Fruit fly (Drosophila melanogaster): Measurements from ENCODE around the gene CG3558.

The CG3558 gene

DNA sequence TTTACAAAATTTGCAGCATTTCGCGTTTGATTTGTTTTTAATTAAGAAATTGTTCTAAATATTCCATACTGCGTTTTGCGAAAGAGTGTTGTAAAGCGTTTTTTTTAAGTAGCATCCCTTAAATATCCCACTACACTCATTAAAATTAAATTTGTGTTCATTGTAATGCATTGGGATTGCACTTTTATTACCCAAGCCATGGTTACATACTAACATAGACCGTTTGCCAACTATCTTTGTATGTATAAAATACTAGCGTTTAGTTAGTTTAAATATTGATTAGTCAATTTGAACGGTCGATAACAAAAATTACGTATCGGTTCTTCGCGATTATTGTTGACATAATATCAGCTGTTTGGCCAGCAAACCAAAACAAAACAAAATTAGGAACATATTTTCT lies 47.1 kb downstream of the CG3558 start, which contains the start of the genes cnir and CG17221 (continued):
- TF ChIP-seq NfI (GFP tag; optimal IDR thresholded peaks at IDR 0.05) (peak; percentile 74), CG17568 (GFP tag; optimal IDR thresholded peaks at IDR 0.05) (no peak), peb (GFP tag; IDR thresholded peaks at IDR 0.05) (no peak), Nf-YB (GFP tag; optimal IDR thresholded peaks at IDR 0.05) (no peak)

DNA sequence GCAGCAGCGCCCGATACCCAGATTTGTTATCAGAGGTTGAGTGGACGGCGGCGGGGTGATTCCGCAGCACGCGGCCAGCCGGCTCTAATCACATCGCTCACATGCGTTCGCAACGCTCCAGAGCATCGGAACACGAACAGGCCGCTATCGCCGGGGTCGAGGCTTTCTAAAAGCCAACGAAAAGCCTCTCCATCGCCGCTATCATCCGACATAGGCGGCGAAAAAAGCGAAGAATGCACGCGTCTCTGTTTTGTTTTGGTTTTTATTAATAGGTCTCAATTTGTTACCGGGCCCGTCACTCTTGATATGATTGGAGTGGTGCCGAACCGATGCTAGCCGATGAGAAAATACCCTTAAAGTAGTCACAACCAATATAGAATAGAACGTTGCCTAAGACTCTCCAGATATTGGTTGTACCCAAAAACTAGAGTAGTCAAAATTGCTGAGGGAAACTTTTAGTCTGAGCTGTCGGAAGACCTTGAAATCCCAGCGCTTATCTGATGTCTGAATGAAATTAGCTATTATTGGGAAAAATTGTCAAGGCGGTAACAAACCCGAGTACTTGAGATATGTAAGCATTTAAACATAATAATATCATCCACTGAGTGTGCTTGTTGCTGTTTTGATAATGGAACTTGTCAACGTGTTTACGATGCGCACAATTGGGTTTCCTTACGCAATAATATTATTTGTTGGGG lies 49.4 kb downstream of the CG3558 start, which contains the start of gene CG17261:
CG17261 (plus strand) TSS at position 634 of the 698 bp plus-strand sequence.
- TF ChIP-seq Fer3 (tag; optimal IDR thresholded peaks at IDR 0.05) = peak; percentile 44
- no peak for TF ChIP-seq bbx (GFP tag; IDR thresholded peaks at IDR 0.05; ENCODE audit: partially characterized antibody)
- peak; percentile 37 for TF ChIP-seq HLH54F (GFP tag; optimal IDR thresholded peaks at IDR 0.05)
- peak; percentile 31 for TF ChIP-seq CG18011 (GFP tag; optimal IDR thresholded peaks at IDR 0.05)
- TF ChIP-seq CG9437 (GFP tag; optimal IDR thresholded peaks at IDR 0.05) = no peak
- TF ChIP-seq ken (GFP tag; IDR thresholded peaks at IDR 0.05) = 0 out of 3 replicates have a peak, but pooled peaks have one; percentile 29
- peak; percentile 49; the same call in 1 of the 2 replicates for TF ChIP-seq rib (GFP tag; IDR thresholded peaks at IDR 0.05)
- TF ChIP-seq CG12071 (GFP tag; optimal IDR thresholded peaks at IDR 0.05) = peak; percentile 23
- peak; percentile 55 for TF ChIP-seq CG15269 (tag; optimal IDR thresholded peaks at IDR 0.05)
- 0 out of 2 replicates have a peak, but pooled peaks have one; percentile 15 for TF ChIP-seq bowl (GFP tag; IDR thresholded peaks at IDR 0.05)
- no peak for TF ChIP-seq CG2129 (GFP tag; IDR thresholded peaks at IDR 0.05; ENCODE audit: partially characterized antibody)
- TF ChIP-seq C15 (GFP tag; IDR thresholded peaks at IDR 0.05) = no peak
- TF ChIP-seq org-1 (GFP tag; optimal IDR thresholded peaks at IDR 0.05) = peak; percentile 4
- peak; percentile 99 for TF ChIP-seq cwo (GFP tag; optimal IDR thresholded peaks at IDR 0.05)
- TF ChIP-seq ash1 (GFP tag; optimal IDR thresholded peaks at IDR 0.05) = no peak
- TF ChIP-seq dysf (GFP tag; IDR thresholded peaks at IDR 0.05) = peak; percentile 57; the same call in 2 of the 3 replicates
- TF ChIP-seq Rfx (GFP tag; IDR thresholded peaks at IDR 0.05) = peak; percentile 78
- TF ChIP-seq row (GFP tag; IDR thresholded peaks at IDR 0.05) = peak; percentile 89
- peak; percentile 22 for TF ChIP-seq kay (GFP tag; optimal IDR thresholded peaks at IDR 0.05)
- TF ChIP-seq disco-r (GFP tag; optimal IDR thresholded peaks at IDR 0.05) = no peak
- TF ChIP-seq nerfin-2 (GFP tag; IDR thresholded peaks at IDR 0.05; ENCODE audit: partially characterized antibody) = no peak
- TF ChIP-seq Pdp1 (GFP tag; optimal IDR thresholded peaks at IDR 0.05) = peak; percentile 35 to 90
- TF ChIP-seq vfl (GFP tag; optimal IDR thresholded peaks at IDR 0.05) = peak; percentile 25
- 0 out of 3 replicates have a peak, but pooled peaks have one; percentile 33 for TF ChIP-seq otp (GFP tag; IDR thresholded peaks at IDR 0.05)
- peak; percentile 86 for TF ChIP-seq CG2120 (GFP tag; optimal IDR thresholded peaks at IDR 0.05)
- TF ChIP-seq seq (GFP tag; IDR thresholded peaks at IDR 0.05) = peak; percentile 52; the same call in 1 of the 2 replicates
- TF ChIP-seq CG6175 (GFP tag; IDR thresholded peaks at IDR 0.05) = 0 out of 3 replicates have a peak, but pooled peaks have one; percentile 50
- TF ChIP-seq Myb (GFP tag; optimal IDR thresholded peaks at IDR 0.05) = peak; percentile 31
- TF ChIP-seq Vsx1 (GFP tag; optimal IDR thresholded peaks at IDR 0.05) = peak; percentile 73
- no peak for TF ChIP-seq fd102C (GFP tag; optimal IDR thresholded peaks at IDR 0.05)
- TF ChIP-seq gcm2 (GFP tag; optimal IDR thresholded peaks at IDR 0.05) = no peak
- TF ChIP-seq gsb-n (tag; optimal IDR thresholded peaks at IDR 0.05) = no peak
- TF ChIP-seq CG9609 (GFP tag; optimal IDR thresholded peaks at IDR 0.05) = peak; percentile 22
- TF ChIP-seq chinmo (GFP tag; IDR thresholded peaks at IDR 0.05; ENCODE audit: partially characterized antibody) = peak; percentile 76; the same call in 3 of the 4 replicates
- TF ChIP-seq grau (tag; optimal IDR thresholded peaks at IDR 0.05) = peak; percentile 49
- no peak for TF ChIP-seq prd (optimal IDR thresholded peaks at IDR 0.05)
- 0 out of 3 replicates have a peak, but pooled peaks have one; percentile 28 for TF ChIP-seq prd (GFP tag; IDR thresholded peaks at IDR 0.05)
- peak; percentile 49 for TF ChIP-seq ERR (GFP tag; optimal IDR thresholded peaks at IDR 0.05)
- peak; percentile 21 to 35 for TF ChIP-seq Hr51 (GFP tag; optimal IDR thresholded peaks at IDR 0.05)
- TF ChIP-seq CG4730 (GFP tag; IDR thresholded peaks at IDR 0.05) = no peak
- no peak for TF ChIP-seq bcd (GFP tag; optimal IDR thresholded peaks at IDR 0.05)
- TF ChIP-seq NfI (GFP tag; optimal IDR thresholded peaks at IDR 0.05) = peak; percentile 15
- TF ChIP-seq vnd (GFP tag; IDR thresholded peaks at IDR 0.05; ENCODE audit: partially characterized antibody) = 0 out of 3 replicates have a peak, but pooled peaks have one; percentile 47
- TF ChIP-seq Nf-YB (GFP tag; optimal IDR thresholded peaks at IDR 0.05) = no peak
